Worm (Caenorhabditis elegans) whole organism, young adult: Measurements from ENCODE around the gene pho-11.

Experiments
- B0035.1 ChIP-seq: sonication (generic microtip); optimal IDR thresholded peaks from 2 replicates; lab custom pipeline; 2016; ENCODE audit warnings: missing genetic modification characterization, mild to moderate bottlenecking, missing compliant biosample characterization, missing genotype, missing genetic modification reagents
- C17E4.6 ChIP-seq: fragments of 200-800 bp; sonication (Bioruptor generic); IDR thresholded peaks from 2 replicates; pipeline ENCODE4 v1.3.6; 2022; ENCODE audit warnings: missing genetic modification reagents, missing genetic modification characterization, missing compliant biosample characterization
- D2030.7 ChIP-seq: fragments of 200-800 bp; sonication (Bioruptor generic); IDR thresholded peaks from 2 replicates; pipeline ENCODE4 v1.3.6; 2022; ENCODE audit warnings: missing genetic modification reagents, missing genetic modification characterization, missing compliant biosample characterization
- F23B12.7 ChIP-seq: sonication (generic microtip); optimal IDR thresholded peaks from 2 replicates; lab custom pipeline; 2017; ENCODE audit warnings: missing genetic modification characterization, mild to moderate bottlenecking, missing compliant biosample characterization, antibody characterized with exemption, moderate library complexity; ENCODE audit not compliant: insufficient read depth
- F37B4.10 ChIP-seq: fragments of 200-800 bp; sonication (Bioruptor generic); IDR thresholded peaks from 2 replicates; pipeline ENCODE4 v1.3.6; 2022; ENCODE audit warnings: missing genetic modification characterization, missing compliant biosample characterization
- F39B2.1 ChIP-seq: fragments of 200-800 bp; sonication (Bioruptor generic); IDR thresholded peaks from 2 replicates; pipeline ENCODE4 v1.3.6; 2022; ENCODE audit warnings: missing genetic modification reagents, missing genetic modification characterization, missing compliant biosample characterization
- F52B5.7 ChIP-seq: sonication (generic microtip); optimal IDR thresholded peaks from 2 replicates; lab custom pipeline; 2016; ENCODE audit warnings: mild to moderate bottlenecking, missing genetic modification characterization, missing compliant biosample characterization
- F55B11.4 ChIP-seq: sonication (generic microtip); optimal IDR thresholded peaks from 2 replicates; lab custom pipeline; 2016; ENCODE audit warnings: missing compliant biosample characterization, missing genetic modification characterization, borderline replicate concordance; ENCODE audit not compliant: insufficient read depth
- F57A8.1 ChIP-seq: fragments of 200-800 bp; sonication (Bioruptor generic); optimal IDR thresholded peaks from 2 replicates; lab custom pipeline; 2018; ENCODE audit warnings: mild to moderate bottlenecking, missing genetic modification characterization, moderate library complexity, missing compliant biosample characterization
- F57C9.4 ChIP-seq: sonication (generic microtip); optimal IDR thresholded peaks from 2 replicates; lab custom pipeline; 2017; ENCODE audit warnings: mild to moderate bottlenecking, missing genetic modification characterization, missing compliant biosample characterization
- Y53F4B.3 ChIP-seq: fragments of 200-800 bp; sonication (Bioruptor generic); IDR thresholded peaks from 2 replicates; pipeline ENCODE4 v1.3.6; 2022; ENCODE audit warnings: missing genetic modification reagents, missing genetic modification characterization, missing compliant biosample characterization
- Y56A3A.18 ChIP-seq: fragments of 200-800 bp; sonication (Bioruptor generic); IDR thresholded peaks from 2 replicates; pipeline ENCODE4 v1.3.6; 2022; ENCODE audit warnings: missing genetic modification reagents, missing genetic modification characterization, missing compliant biosample characterization
- athp-1 ChIP-seq: sonication (generic microtip); optimal IDR thresholded peaks from 2 replicates; lab custom pipeline; 2017; ENCODE audit warnings: mild to moderate bottlenecking, missing genetic modification characterization, missing compliant biosample characterization
- attf-5 ChIP-seq: fragments of 200-800 bp; sonication (Bioruptor generic); optimal IDR thresholded peaks from 2 replicates; lab custom pipeline; 2018; ENCODE audit warnings: mild to moderate bottlenecking, missing genetic modification characterization, missing compliant biosample characterization
- bed-1 ChIP-seq: fragments of 200-800 bp; sonication (Bioruptor generic); IDR thresholded peaks from 2 replicates; pipeline ENCODE4 v1.3.6; 2022; ENCODE audit warnings: missing genetic modification reagents, missing genetic modification characterization, missing compliant biosample characterization
- cebp-2 ChIP-seq: fragments of 200-800 bp; sonication (Bioruptor generic); IDR thresholded peaks from 2 replicates; pipeline ENCODE4 v1.3.6; 2022; ENCODE audit warnings: missing genetic modification characterization, missing compliant biosample characterization
- ceh-27 ChIP-seq: fragments of 200-800 bp; sonication (Bioruptor generic); optimal IDR thresholded peaks from 2 replicates; lab custom pipeline; 2018; ENCODE audit warnings: mild to moderate bottlenecking, missing genetic modification characterization, moderate library complexity, missing compliant biosample characterization
- ceh-58 ChIP-seq: fragments of 200-800 bp; sonication (Bioruptor generic); IDR thresholded peaks from 2 replicates; pipeline ENCODE4 v1.3.6; 2022; ENCODE audit warnings: missing genetic modification characterization, missing compliant biosample characterization
- die-1 ChIP-seq: sonication (generic microtip); optimal IDR thresholded peaks from 2 replicates; lab custom pipeline; 2016; ENCODE audit warnings: missing genotype, mild to moderate bottlenecking, missing genetic modification characterization, missing compliant biosample characterization
- ets-4 ChIP-seq: fragments of 200-800 bp; sonication (Bioruptor generic); optimal IDR thresholded peaks from 2 replicates; lab custom pipeline; 2018; ENCODE audit warnings: mild to moderate bottlenecking, missing genetic modification characterization, missing compliant biosample characterization
- fkh-3 ChIP-seq: sonication (generic microtip); optimal IDR thresholded peaks from 2 replicates; lab custom pipeline; 2016; ENCODE audit warnings: mild to moderate bottlenecking, missing genetic modification characterization, missing compliant biosample characterization
- gei-17 ChIP-seq: fragments of 200-800 bp; sonication (Bioruptor generic); optimal IDR thresholded peaks from 2 replicates; lab custom pipeline; 2018; ENCODE audit warnings: mild to moderate bottlenecking, missing genetic modification characterization, missing compliant biosample characterization
- hlh-12 ChIP-seq: sonication (generic microtip); optimal IDR thresholded peaks from 2 replicates; lab custom pipeline; 2016; ENCODE audit warnings: missing genetic modification characterization, missing compliant biosample characterization
- hmg-1.2 ChIP-seq: fragments of 200-800 bp; sonication (Bioruptor generic); IDR thresholded peaks from 2 replicates; pipeline ENCODE4 v1.3.6; 2022; ENCODE audit warnings: missing genetic modification reagents, missing genetic modification characterization, missing compliant biosample characterization
- hmg-20 ChIP-seq: fragments of 200-800 bp; sonication (Bioruptor generic); IDR thresholded peaks from 2 replicates; pipeline ENCODE4 v1.3.6; 2022; ENCODE audit warnings: missing genetic modification reagents, missing genetic modification characterization, missing compliant biosample characterization
- hrde-1 ChIP-seq: sonication (generic microtip); optimal IDR thresholded peaks from 2 replicates; lab custom pipeline; 2016; ENCODE audit warnings: missing genetic modification characterization, mild to moderate bottlenecking, missing compliant biosample characterization, moderate library complexity, missing genotype, missing genetic modification reagents, borderline replicate concordance
- lsl-1 ChIP-seq: fragments of 200-800 bp; sonication (Bioruptor generic); optimal IDR thresholded peaks from 2 replicates; lab custom pipeline; 2018; ENCODE audit warnings: mild to moderate bottlenecking, missing genetic modification characterization, moderate library complexity, missing compliant biosample characterization
- lsy-27 ChIP-seq: sonication (generic microtip); optimal IDR thresholded peaks from 2 replicates; lab custom pipeline; 2017; ENCODE audit warnings: missing genetic modification characterization, mild to moderate bottlenecking, missing compliant biosample characterization, antibody characterized with exemption, missing genotype, borderline replicate concordance; ENCODE audit not compliant: insufficient read depth
- madf-8 ChIP-seq: fragments of 200-800 bp; sonication (Bioruptor generic); conservative IDR thresholded peaks from 2 replicates; pipeline ENCODE4 v1.3.6; 2022; ENCODE audit warnings: missing genetic modification reagents, missing genetic modification characterization, missing compliant biosample characterization
- mcd-1 ChIP-seq: fragments of 200-800 bp; sonication (Bioruptor generic); IDR thresholded peaks from 2 replicates; pipeline ENCODE4 v1.3.6; 2022; ENCODE audit warnings: missing genetic modification reagents, missing genetic modification characterization, missing compliant biosample characterization
- nfya-1 ChIP-seq: sonication (generic microtip); optimal IDR thresholded peaks from 2 replicates; lab custom pipeline; 2017; ENCODE audit warnings: antibody characterized with exemption, missing compliant biosample characterization, missing genetic modification characterization, borderline replicate concordance; ENCODE audit not compliant: insufficient read depth
- pbrm-1 ChIP-seq: fragments of 200-800 bp; sonication (Bioruptor generic); IDR thresholded peaks from 2 replicates; pipeline ENCODE4 v1.3.6; 2022; ENCODE audit warnings: missing genetic modification reagents, missing genetic modification characterization, missing compliant biosample characterization
- rec-8 ChIP-seq, 2 experiments: sonication (generic microtip); optimal IDR thresholded peaks; 2 replicates each; lab custom pipeline; 2016; ENCODE audit warnings: mild to moderate bottlenecking in 2 of 2, missing genetic modification characterization in 2 of 2, missing genetic modification reagents in 2 of 2, missing genotype in 2 of 2, missing biosample characterization in 1 of 2, missing compliant biosample characterization in 1 of 2, moderate library complexity in 1 of 2
- sea-2 ChIP-seq: fragments of 200-800 bp; sonication (Bioruptor generic); IDR thresholded peaks from 2 replicates; pipeline ENCODE4 v1.3.6; 2022; ENCODE audit warnings: missing genetic modification characterization, missing compliant biosample characterization
- snpc-4 ChIP-seq, 5 experiments: fragments of 150-350 bp in 1 of 5; sonication (generic microtip) in 4 of 5; optimal IDR thresholded peaks; 2 replicates each; lab custom pipeline; 2014 to 2018; ENCODE audit warnings: missing genetic modification characterization in 5 of 5, missing biosample characterization in 3 of 5, antibody characterized with exemption in 2 of 5, mild to moderate bottlenecking in 2 of 5, missing compliant biosample characterization in 2 of 5, missing genotype in 2 of 5, moderate library complexity in 2 of 5, missing genetic modification reagents in 1 of 5
- sptf-2 ChIP-seq: fragments of 200-800 bp; sonication (Bioruptor generic); optimal IDR thresholded peaks from 2 replicates; lab custom pipeline; 2018; ENCODE audit warnings: mild to moderate bottlenecking, missing genetic modification characterization, missing compliant biosample characterization
- tlf-1 ChIP-seq: fragments of 200-800 bp; sonication (Bioruptor generic); optimal IDR thresholded peaks from 2 replicates; lab custom pipeline; 2018; ENCODE audit warnings: mild to moderate bottlenecking, missing genetic modification characterization, missing compliant biosample characterization
- unc-62 ChIP-seq: fragments of 150-350 bp; optimal IDR thresholded peaks from 2 replicates; lab custom pipeline; 2014; ENCODE audit warnings: missing biosample characterization, missing genetic modification reagents, missing genetic modification characterization
- xnd-1 ChIP-seq: sonication (generic microtip); optimal IDR thresholded peaks from 2 replicates; lab custom pipeline; 2016; ENCODE audit warnings: missing genotype, missing genetic modification reagents, missing genetic modification characterization, missing compliant biosample characterization
- zim-3 ChIP-seq: sonication (generic microtip); optimal IDR thresholded peaks from 2 replicates; lab custom pipeline; 2017; ENCODE audit warnings: mild to moderate bottlenecking, missing genetic modification characterization, moderate library complexity, missing compliant biosample characterization
- ztf-18 ChIP-seq: sonication (generic microtip); optimal IDR thresholded peaks from 2 replicates; lab custom pipeline; 2016; ENCODE audit warnings: missing genotype, mild to moderate bottlenecking, missing genetic modification characterization, missing compliant biosample characterization
- ztf-22 ChIP-seq: fragments of 200-800 bp; sonication (Bioruptor generic); optimal IDR thresholded peaks from 2 replicates; lab custom pipeline; 2018; ENCODE audit warnings: mild to moderate bottlenecking, missing genetic modification characterization, moderate library complexity, missing compliant biosample characterization
- ztf-28 ChIP-seq: fragments of 200-800 bp; sonication (Bioruptor generic); IDR thresholded peaks from 2 replicates; pipeline ENCODE4 v1.3.6; 2022; ENCODE audit warnings: missing genetic modification reagents, missing genetic modification characterization, missing compliant biosample characterization

The pho-11 gene

DNA sequence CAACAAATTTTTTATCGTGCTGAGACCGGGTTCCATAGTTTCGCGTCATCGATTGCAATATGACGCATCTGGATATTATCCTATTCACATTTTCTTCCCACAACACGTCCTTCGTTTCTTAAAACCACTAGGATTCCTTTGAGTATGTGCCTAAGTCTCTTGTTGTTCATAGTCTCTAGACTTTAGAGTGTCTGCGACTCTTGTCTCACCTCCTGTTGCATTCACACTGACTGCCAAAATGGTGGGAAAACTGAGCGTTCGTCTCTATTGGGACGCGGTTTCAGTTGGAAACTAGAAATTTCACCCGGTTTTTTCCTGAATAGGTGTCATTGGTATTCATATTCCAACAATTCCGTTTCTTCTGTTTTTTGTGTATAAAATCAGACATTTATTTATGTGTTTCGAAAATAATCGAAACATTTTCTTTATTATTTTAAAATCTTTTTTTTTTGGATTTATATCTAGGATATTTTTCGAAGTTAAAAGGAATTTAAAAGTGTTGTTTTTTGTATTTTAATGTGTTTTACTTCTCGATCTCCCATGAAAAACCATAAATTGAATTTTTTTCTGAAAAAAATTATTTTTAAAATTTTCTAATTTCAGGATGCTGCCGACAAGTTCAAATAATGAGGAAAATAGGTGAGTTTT, 9.9 kb upstream of the pho-11 start, which contains the start of gene C05C10.2:
C05C10.2 (plus strand) TSS at position 598 of the 648 bp plus-strand sequence.
- TF ChIP-seq hmg-1.2 (GFP tag; lab: Robert Waterston, UW) (peak; percentile 52; the same call in 1 of the 2 replicates), unc-62 (GFP tag; lab: Kevin White, UChicago) (no peak)
- TF ChIP-seq, all 124 proteins: peak for 1

DNA sequence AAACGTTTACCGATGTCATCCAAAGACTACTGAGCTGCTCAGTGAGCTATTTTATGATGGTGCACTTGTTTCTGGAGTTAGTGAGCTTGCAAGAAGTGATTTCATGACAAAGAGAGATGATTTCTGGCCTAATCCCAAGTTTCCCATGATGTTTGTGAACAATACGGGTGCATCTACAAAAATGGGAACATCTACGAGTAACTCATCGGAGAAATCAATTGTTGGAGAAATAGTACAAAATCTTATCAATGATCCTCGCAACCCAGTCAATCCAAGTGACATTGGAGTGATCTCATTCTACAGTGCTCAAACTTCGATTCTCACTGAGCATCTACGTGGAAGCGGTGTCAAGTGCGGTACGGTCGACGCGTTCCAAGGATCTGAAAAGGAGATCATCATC, 3.2 kb upstream of the pho-11 start:
- TF ChIP-seq snpc-4 (GFP tag; optimal IDR thresholded peaks at IDR 0.05; lab: Kevin White, UChicago) (no peak), snpc-4 (tag; optimal IDR thresholded peaks at IDR 0.05; lab: Kevin White, UChicago) (no peak), Y53F4B.3 (no peak), cebp-2 (GFP tag; lab: Robert Waterston, UW) (no peak), sptf-2 (GFP tag; lab: Kevin White, UChicago) (no peak), fkh-3 (tag; lab: Kevin White, UChicago) (no peak), C17E4.6 (GFP tag; lab: Robert Waterston, UW) (no peak), nfya-1 (no peak), hmg-20 (GFP tag; lab: Robert Waterston, UW) (no peak), sea-2 (GFP tag; lab: Robert Waterston, UW) (no peak), unc-62 (GFP tag; lab: Kevin White, UChicago) (no peak), tlf-1 (GFP tag; lab: Kevin White, UChicago) (no peak), D2030.7 (GFP tag; lab: Robert Waterston, UW) (no peak), ets-4 (GFP tag; lab: Kevin White, UChicago) (no peak), hrde-1 (tag; lab: Kevin White, UChicago) (no peak), F57C9.4 (tag; lab: Kevin White, UChicago) (no peak)

DNA sequence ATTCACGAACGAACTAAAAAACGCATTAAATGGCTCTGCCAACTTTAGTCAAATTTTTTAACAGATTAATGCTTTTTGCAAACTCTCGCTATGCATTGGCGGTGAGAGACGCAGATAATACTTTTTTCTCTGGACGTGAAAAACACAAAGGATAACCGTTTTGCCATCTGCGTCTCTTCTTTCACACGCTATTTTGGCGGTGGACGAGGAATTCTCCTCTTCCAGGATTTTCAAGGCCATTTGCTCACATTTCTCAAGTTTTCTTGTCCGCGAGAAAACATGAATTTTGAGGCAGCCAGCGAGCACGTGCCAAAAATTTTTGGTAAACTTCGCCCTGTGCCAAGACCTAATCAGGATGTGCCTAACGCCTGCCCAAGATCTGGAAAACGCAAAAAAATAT, 637 bp upstream of the pho-11 start:
- TF ChIP-seq pbrm-1 (GFP tag; lab: Robert Waterston, UW) (0 out of 2 replicates have a peak, but pooled peaks have one; percentile 9), F37B4.10 (GFP tag; lab: Robert Waterston, UW) (no peak), Y56A3A.18 (GFP tag; lab: Robert Waterston, UW) (no peak), ceh-58 (GFP tag; lab: Robert Waterston, UW) (no peak), lsy-27 (tag; lab: Kevin White, UChicago) (no peak), madf-8 (no peak), attf-5 (GFP tag; lab: Kevin White, UChicago) (peak; percentile 57), nfya-1 (no peak), athp-1 (tag; lab: Kevin White, UChicago) (no peak), B0035.1 (tag; lab: Kevin White, UChicago) (no peak), zim-3 (tag; lab: Kevin White, UChicago) (no peak), F52B5.7 (no peak), rec-8 (tag; optimal IDR thresholded peaks at IDR 0.05; lab: Kevin White, UChicago) (no peak), bed-1 (no peak), gei-17 (no peak), F39B2.1 (GFP tag; lab: Robert Waterston, UW) (no peak), F57A8.1 (GFP tag; lab: Kevin White, UChicago) (no peak), die-1 (tag; lab: Kevin White, UChicago) (no peak), F23B12.7 (no peak), F55B11.4 (no peak), ztf-28 (GFP tag; lab: Robert Waterston, UW) (no peak), lsl-1 (no peak), hlh-12 (tag; lab: Kevin White, UChicago) (no peak), mcd-1 (peak; percentile 58), xnd-1 (tag; lab: Kevin White, UChicago) (no peak), ztf-22 (GFP tag; lab: Kevin White, UChicago) (no peak), ztf-18 (no peak), ceh-27 (GFP tag; lab: Kevin White, UChicago) (peak; percentile 60)
